Worm (Caenorhabditis elegans) whole organism, L1 larva: Measurements from ENCODE around the gene dhs-28.

Experiments
- C34B4.2 ChIP-seq: sonication (generic microtip); optimal IDR thresholded peaks from 2 replicates; lab custom pipeline; 2017; ENCODE audit warnings: mild to moderate bottlenecking, missing genetic modification characterization, missing compliant biosample characterization
- ama-1 ChIP-seq: fragments of 150-350 bp; optimal IDR thresholded peaks from 2 replicates; lab custom pipeline; 2014
- blmp-1 ChIP-seq: fragments of 150-350 bp; optimal IDR thresholded peaks from 2 replicates; lab custom pipeline; 2014; ENCODE audit warnings: missing biosample characterization, missing genetic modification characterization
- ceh-82 ChIP-seq, 3 experiments: fragments of 150-350 bp in 1 of 3; sonication (generic microtip) in 2 of 3; optimal IDR thresholded peaks; 2 replicates each; lab custom pipeline; 2014 to 2017; ENCODE audit warnings: missing biosample characterization in 3 of 3, missing genetic modification characterization in 3 of 3
- efl-1 ChIP-seq, 4 experiments: fragments of 150-350 bp; optimal IDR thresholded peaks in 3 of 4; peaks in 1 of 4; 1 replicate in 1 of 4; 2 replicates in 3 of 4; lab custom pipeline; 2014; ENCODE audit warnings: missing biosample characterization in 2 of 4, missing genetic modification characterization in 2 of 4, missing genetic modification reagents in 2 of 4
- egl-27 ChIP-seq, 2 experiments: fragments of 150-350 bp in 1 of 2; sonication (generic microtip); optimal IDR thresholded peaks; 3 replicates each; lab custom pipeline; 2017 to 2018; ENCODE audit warnings: missing biosample characterization in 2 of 2, missing genetic modification characterization in 2 of 2, missing genetic modification reagents in 2 of 2
- elt-3 ChIP-seq, 6 experiments: fragments of 150-350 bp in 1 of 6; sonication (generic microtip); optimal IDR thresholded peaks; 2 replicates each; lab custom pipeline; 2017 to 2018; ENCODE audit warnings: missing biosample characterization in 6 of 6, missing genetic modification characterization in 6 of 6, inconsistent platforms in 1 of 6
- fkh-10 ChIP-seq: sonication (generic microtip); optimal IDR thresholded peaks from 2 replicates; lab custom pipeline; 2017; ENCODE audit warnings: missing biosample characterization, missing genetic modification reagents, missing genetic modification characterization
- fkh-4 ChIP-seq: sonication (generic microtip); optimal IDR thresholded peaks from 2 replicates; lab custom pipeline; 2016; ENCODE audit warnings: missing compliant biosample characterization, missing genetic modification characterization, borderline replicate concordance
- fkh-8 ChIP-seq: sonication (generic microtip); optimal IDR thresholded peaks from 2 replicates; lab custom pipeline; 2016; ENCODE audit warnings: mild to moderate bottlenecking, missing genetic modification characterization, missing compliant biosample characterization
- isw-1 ChIP-seq: fragments of 200-800 bp; sonication (Bioruptor generic); IDR thresholded peaks from 2 replicates; pipeline ENCODE4 v1.3.6; 2022; ENCODE audit warnings: missing genetic modification characterization, missing compliant biosample characterization
- lin-14 ChIP-seq: fragments of 200-800 bp; sonication (Bioruptor generic); optimal IDR thresholded peaks from 2 replicates; lab custom pipeline; 2018; ENCODE audit warnings: mild to moderate bottlenecking, missing genetic modification characterization, moderate library complexity, missing compliant biosample characterization
- lin-35 ChIP-seq, 2 experiments: fragments of 150-350 bp; optimal IDR thresholded peaks; 2 replicates each; lab custom pipeline; 2014; ENCODE audit warnings: missing biosample characterization in 2 of 2, missing genetic modification characterization in 2 of 2, missing genetic modification reagents in 2 of 2
- mab-9 ChIP-seq: fragments of 200-800 bp; sonication (Bioruptor generic); IDR thresholded peaks from 2 replicates; pipeline ENCODE4 v1.3.6; 2022; ENCODE audit warnings: missing genetic modification reagents, missing genetic modification characterization, missing compliant biosample characterization
- mef-2 ChIP-seq: fragments of 150-350 bp; optimal IDR thresholded peaks from 2 replicates; lab custom pipeline; 2014; ENCODE audit warnings: missing biosample characterization, missing genetic modification characterization
- nhr-11 ChIP-seq: fragments of 150-350 bp; optimal IDR thresholded peaks from 2 replicates; lab custom pipeline; 2014; ENCODE audit warnings: missing biosample characterization, missing genetic modification characterization
- nhr-20 ChIP-seq: sonication (generic microtip); optimal IDR thresholded peaks from 2 replicates; lab custom pipeline; 2016; ENCODE audit warnings: mild to moderate bottlenecking, missing genetic modification characterization, missing compliant biosample characterization
- nhr-237 ChIP-seq: fragments of 150-350 bp; optimal IDR thresholded peaks from 2 replicates; lab custom pipeline; 2014; ENCODE audit warnings: missing biosample characterization, missing genetic modification characterization
- nhr-28 ChIP-seq: fragments of 150-350 bp; optimal IDR thresholded peaks from 2 replicates; lab custom pipeline; 2014; ENCODE audit warnings: missing biosample characterization, missing genetic modification characterization
- nhr-71 ChIP-seq: sonication (generic microtip); optimal IDR thresholded peaks from 2 replicates; lab custom pipeline; 2016; ENCODE audit warnings: mild to moderate bottlenecking, missing genetic modification characterization, moderate library complexity, missing compliant biosample characterization
- nhr-76 ChIP-seq: sonication (generic microtip); optimal IDR thresholded peaks from 2 replicates; lab custom pipeline; 2017; ENCODE audit warnings: missing biosample characterization, missing genetic modification characterization
- nhr-84 ChIP-seq: sonication (generic microtip); optimal IDR thresholded peaks from 2 replicates; lab custom pipeline; 2017; ENCODE audit warnings: missing biosample characterization, missing genetic modification characterization
- nhr-85 ChIP-seq: sonication (generic microtip); peaks from one replicate; lab custom pipeline; 2016; ENCODE audit warnings: missing genetic modification characterization, inconsistent platforms, missing compliant biosample characterization
- nhr-90 ChIP-seq: sonication (generic microtip); optimal IDR thresholded peaks from 2 replicates; lab custom pipeline; 2016; ENCODE audit warnings: mild to moderate bottlenecking, missing genetic modification characterization, missing compliant biosample characterization; ENCODE audit not compliant: poor library complexity
- skn-1 ChIP-seq: fragments of 150-350 bp; optimal IDR thresholded peaks from 2 replicates; lab custom pipeline; 2014; ENCODE audit warnings: missing biosample characterization, missing genetic modification characterization
- tbx-2 ChIP-seq: sonication (generic microtip); optimal IDR thresholded peaks from 2 replicates; lab custom pipeline; 2016; ENCODE audit warnings: missing genetic modification characterization, missing compliant biosample characterization
- tlp-1 ChIP-seq: fragments of 150-350 bp; optimal IDR thresholded peaks from 2 replicates; lab custom pipeline; 2014; ENCODE audit warnings: missing biosample characterization, missing genetic modification characterization
- unc-130 ChIP-seq: fragments of 150-350 bp; optimal IDR thresholded peaks from 2 replicates; lab custom pipeline; 2017; ENCODE audit warnings: missing biosample characterization, missing genetic modification characterization, inconsistent platforms
- unc-62 ChIP-seq: fragments of 150-350 bp; optimal IDR thresholded peaks from 2 replicates; lab custom pipeline; 2014; ENCODE audit warnings: missing biosample characterization, missing genetic modification reagents, missing genetic modification characterization
- unc-86 ChIP-seq: sonication (generic microtip); optimal IDR thresholded peaks from 2 replicates; lab custom pipeline; 2016; ENCODE audit warnings: missing genetic modification characterization, missing compliant biosample characterization
- xbp-1 ChIP-seq: sonication (generic microtip); optimal IDR thresholded peaks from 2 replicates; lab custom pipeline; 2016; ENCODE audit warnings: missing genetic modification characterization, missing compliant biosample characterization
- ztf-4 ChIP-seq: fragments of 150-350 bp; optimal IDR thresholded peaks from 2 replicates; lab custom pipeline; 2014; ENCODE audit warnings: missing biosample characterization, missing genetic modification characterization

dhs-28 gene

ce11 chrX:6850412-6850811 lies 32.2 kb downstream of the dhs-28 start:
- TF ChIP-seq nhr-84 (no peak), ztf-4 (tag; lab: Kevin White, UChicago) (no peak), nhr-85 (tag; lab: Kevin White, UChicago) (peak; percentile 17), nhr-28 (tag; lab: Kevin White, UChicago) (no peak)

DNA sequence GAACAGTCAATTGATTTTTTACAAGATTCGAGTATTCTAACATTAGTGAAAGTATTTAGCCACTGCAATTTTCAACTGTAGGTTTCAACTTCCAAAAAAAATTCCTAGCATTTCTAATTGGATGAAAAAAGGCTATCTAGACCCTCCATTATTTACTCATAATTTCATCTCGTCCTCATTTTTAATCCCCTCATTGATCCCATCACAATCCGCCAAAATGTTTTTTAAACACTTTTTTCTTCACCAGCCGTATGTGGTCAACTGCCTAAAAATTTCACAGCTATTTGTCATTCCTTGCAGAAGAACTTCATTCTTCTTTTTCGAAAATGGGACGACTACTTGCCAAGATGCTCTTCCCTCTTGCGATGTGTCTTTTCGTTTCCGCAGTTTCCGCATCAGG lies 35.1 kb downstream of the dhs-28 start, which contains the start of gene rig-3:
Gene rig-3 (plus strand): TSS at position 301 of the 400 bp plus-strand sequence.
- TF ChIP-seq C34B4.2 (tag; lab: Kevin White, UChicago) = no peak
- no peak for TF ChIP-seq unc-130 (tag; lab: Kevin White, UChicago)
- TF ChIP-seq egl-27 (tag; optimal IDR thresholded peaks at IDR 0.05; lab: Kevin White, UChicago) = no peak
- TF ChIP-seq efl-1 (optimal IDR thresholded peaks at IDR 0.05; lab: Kevin White, UChicago) = no peak
- TF ChIP-seq efl-1 (GFP tag; optimal IDR thresholded peaks at IDR 0.05 in 1 of 2; lab: Kevin White, UChicago) = no peak
- TF ChIP-seq fkh-4 (tag; lab: Kevin White, UChicago) = no peak
- TF ChIP-seq lin-35 (GFP tag; optimal IDR thresholded peaks at IDR 0.05; lab: Kevin White, UChicago) = no peak
- no peak for TF ChIP-seq isw-1
- no peak for TF ChIP-seq tlp-1
- no peak for TF ChIP-seq ama-1 (lab: Kevin White, UChicago)
- TF ChIP-seq tbx-2 (tag; lab: Kevin White, UChicago) = no peak
- no peak for TF ChIP-seq mef-2 (tag; lab: Kevin White, UChicago)
- no peak for TF ChIP-seq lin-14 (GFP tag; lab: Kevin White, UChicago)

- peak; percentile 71 for TF ChIP-seq lin-14 (GFP tag; lab: Kevin White, UChicago)
- TF ChIP-seq nhr-90 (tag; lab: Kevin White, UChicago) = no peak
- TF ChIP-seq fkh-10 (GFP tag; lab: Kevin White, UChicago) = peak; percentile 45
- TF ChIP-seq xbp-1 (tag; lab: Kevin White, UChicago) = no peak
- no peak for TF ChIP-seq mab-9
- TF ChIP-seq skn-1 (tag; lab: Kevin White, UChicago) = no peak
- no peak for TF ChIP-seq nhr-237
- peak; percentile 0 for TF ChIP-seq unc-86 (tag; lab: Kevin White, UChicago)
- TF ChIP-seq egl-27 (tag; optimal IDR thresholded peaks at IDR 0.05; lab: Kevin White, UChicago) = no peak
- no peak for TF ChIP-seq unc-62 (GFP tag; lab: Kevin White, UChicago)
- TF ChIP-seq nhr-20 = no peak
- peak; percentile 59 for TF ChIP-seq tbx-2 (tag; lab: Kevin White, UChicago)
- TF ChIP-seq nhr-71 (tag; lab: Kevin White, UChicago) = peak; percentile 5
Measured at ce11 chrX:6856793-6857192, 38.6 kb downstream of the dhs-28 start.

DNA sequence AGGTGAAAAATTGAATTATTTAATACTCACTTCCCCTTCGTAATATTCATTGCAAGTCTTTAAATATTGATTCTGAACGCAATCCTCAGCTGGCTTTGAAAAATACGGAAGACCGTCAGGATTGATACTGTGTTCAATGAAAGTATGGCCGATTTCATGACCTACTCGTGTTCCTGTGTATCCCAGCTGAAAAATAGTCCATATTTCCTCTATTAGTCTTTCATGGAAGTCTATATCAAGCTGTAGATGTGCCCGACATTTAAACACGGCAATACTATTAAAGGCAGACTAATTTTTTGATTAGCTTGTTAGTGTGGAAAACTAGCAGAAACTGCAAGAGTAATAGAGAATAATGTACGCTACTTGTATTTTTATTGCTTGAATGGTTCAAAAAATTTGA lies 43.3 kb downstream of the dhs-28 start:
- no peak for TF ChIP-seq ztf-4 (tag; lab: Kevin White, UChicago)
- TF ChIP-seq nhr-237 = no peak
- TF ChIP-seq nhr-76 (tag; lab: Kevin White, UChicago) = no peak
- no peak for TF ChIP-seq lin-35 (GFP tag; optimal IDR thresholded peaks at IDR 0.05; lab: Kevin White, UChicago)
- TF ChIP-seq, all 84 proteins: peak for 0

ce11 chrX:6863032-6863431 lies 44.8 kb downstream of the dhs-28 start, which contains the start of gene nep-4:
Gene nep-4 (minus strand): TSS chrX:6863424.
- TF ChIP-seq elt-3 (tag; optimal IDR thresholded peaks at IDR 0.05; lab: Kevin White, UChicago) = no peak
- no peak for TF ChIP-seq blmp-1 (tag; lab: Kevin White, UChicago)
- TF ChIP-seq mab-9 = no peak
- no peak for TF ChIP-seq nhr-28 (tag; lab: Kevin White, UChicago)
- no peak for TF ChIP-seq ceh-82 (tag; optimal IDR thresholded peaks at IDR 0.05; lab: Kevin White, UChicago)
- no peak for TF ChIP-seq tlp-1
- no peak for TF ChIP-seq ama-1 (lab: Kevin White, UChicago)
- no peak for TF ChIP-seq xbp-1 (tag; lab: Kevin White, UChicago)
- TF ChIP-seq nhr-11 (tag; lab: Kevin White, UChicago) = no peak

ce11 chrX:6865839-6866238 lies 47.6 kb downstream of the dhs-28 start, which contains the start of gene odr-10:
Gene odr-10 (minus strand): TSS chrX:6865939.
- TF ChIP-seq blmp-1 (tag; lab: Kevin White, UChicago) (no peak), fkh-8 (tag; lab: Kevin White, UChicago) (peak; percentile 31)
- TF ChIP-seq, all 84 proteins: peak for 1
